Fruit fly (Drosophila melanogaster) whole organism: ENCODE results near the gene Rbp1-like.

Experiments
- CG8478 ChIP-seq: fragments of >200 bp; optimal IDR thresholded peaks from 2 replicates; lab custom pipeline; 2018; ENCODE audit warnings: inconsistent platforms
- Dll ChIP-seq: fragments of >200 bp; optimal IDR thresholded peaks from 2 replicates; lab custom pipeline; 2017
- EcR ChIP-seq, 2 experiments: fragments of >200 bp; optimal IDR thresholded peaks; 2 replicates each; lab custom pipeline; 2017; ENCODE audit warnings: missing biosample characterization in 2 of 2, missing genetic modification characterization in 2 of 2, missing genetic modification reagents in 2 of 2
- pan ChIP-seq: fragments of >200 bp; optimal IDR thresholded peaks from 2 replicates; lab custom pipeline; 2017
- psq ChIP-seq: fragments of >200 bp; optimal IDR thresholded peaks from 2 replicates; lab custom pipeline; 2017
- usp ChIP-seq: fragments of >200 bp; optimal IDR thresholded peaks from 2 replicates; lab custom pipeline; 2017; ENCODE audit warnings: missing biosample characterization, missing genetic modification characterization, mixed read lengths

Rbp1-like gene

DNA sequence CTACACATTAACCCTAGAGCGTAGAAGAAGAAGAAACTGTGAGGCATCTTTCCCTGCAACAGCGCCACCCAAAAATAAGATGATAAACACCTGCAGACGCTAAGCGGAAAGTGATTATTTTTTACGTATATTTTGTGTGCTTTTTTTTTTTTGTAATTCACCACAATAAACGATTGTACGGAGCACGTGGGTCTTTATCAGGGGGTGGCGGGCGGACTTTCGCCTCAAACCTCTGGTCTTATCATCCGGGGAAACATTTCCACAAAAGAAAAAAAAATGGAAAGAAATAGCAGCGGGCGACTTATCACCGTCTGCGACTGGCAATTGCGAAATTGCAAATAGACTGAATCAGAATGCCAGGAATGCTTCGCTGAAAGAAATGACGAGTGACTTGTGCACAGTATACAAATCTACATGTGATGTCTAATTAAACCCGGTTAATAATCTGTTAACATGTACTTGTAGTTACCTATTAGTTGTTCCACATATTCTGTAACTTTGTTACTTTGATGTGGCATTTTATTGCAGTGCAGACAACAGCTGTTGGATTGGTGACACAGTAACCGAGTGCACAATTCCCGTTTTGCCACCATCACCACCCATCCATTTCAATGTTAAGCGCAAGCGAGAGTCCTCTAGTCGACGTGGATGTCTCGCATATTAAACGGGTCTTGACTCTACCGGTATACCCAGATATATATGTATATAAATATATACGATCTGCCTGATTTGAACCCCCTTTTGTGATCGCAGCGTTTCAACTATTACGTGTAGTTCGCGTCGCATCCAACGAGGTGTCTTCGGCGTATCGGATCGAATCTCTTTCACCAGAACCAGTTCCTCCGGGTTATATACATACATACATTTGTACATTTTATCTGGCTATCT lies 52.6 kb downstream of the Rbp1-like start:
- no peak for TF ChIP-seq pan (lab: Kevin White, UChicago)
- TF ChIP-seq EcR (GFP tag; optimal IDR thresholded peaks at IDR 0.05; lab: Kevin White, UChicago) = no peak
- no peak for TF ChIP-seq usp
- TF ChIP-seq psq (lab: Kevin White, UChicago) = no peak
- no peak for TF ChIP-seq CG8478 (lab: Kevin White, UChicago)
- TF ChIP-seq Dll (lab: Kevin White, UChicago) = no peak
